Worm (Caenorhabditis elegans): ENCODE measurements around the gene W02B12.12.

ce11 chrII:11428599-11428998 lies 50.4 kb downstream of the W02B12.12 start:
- TF ChIP-seq unc-62 (GFP tag; optimal IDR thresholded peaks at IDR 0.05): no peak
- TF ChIP-seq nhr-76 (tag; optimal IDR thresholded peaks at IDR 0.05): no peak
- no peak for TF ChIP-seq hlh-1 (tag; optimal IDR thresholded peaks at IDR 0.05)
- no peak for TF ChIP-seq ztf-11 (tag; optimal IDR thresholded peaks at IDR 0.05)
- no peak for TF ChIP-seq nhr-12 (tag; optimal IDR thresholded peaks at IDR 0.05)
- no peak for TF ChIP-seq pha-4 (tag; optimal IDR thresholded peaks at IDR 0.05)
- no peak for TF ChIP-seq snpc-4 (tag; optimal IDR thresholded peaks at IDR 0.05)
- TF ChIP-seq blmp-1 (tag; optimal IDR thresholded peaks at IDR 0.05): no peak
- TF ChIP-seq nhr-237 (tag; optimal IDR thresholded peaks at IDR 0.05): no peak
- no peak for TF ChIP-seq elt-3 (tag; optimal IDR thresholded peaks at IDR 0.05)
- no peak for TF ChIP-seq elt-1 (tag; optimal IDR thresholded peaks at IDR 0.05; ENCODE audit: borderline replicate concordance, insufficient read depth)
- no peak for TF ChIP-seq lin-13 (tag; optimal IDR thresholded peaks at IDR 0.05)
- no peak for TF ChIP-seq unc-120 (tag; optimal IDR thresholded peaks at IDR 0.05; ENCODE audit: poor library complexity, severe bottlenecking)
- no peak for TF ChIP-seq mep-1 (tag; optimal IDR thresholded peaks at IDR 0.05)

Measured in whole organism, mixed stage, embryonic.